Fruit fly (Drosophila melanogaster): ENCODE results near the gene eater.

Gene eater

dm6 chr3R:27092263-27092662 lies 7.2 kb downstream of the eater start:
- TF ChIP-seq ttk (optimal IDR thresholded peaks at IDR 0.05) (no peak), h (optimal IDR thresholded peaks at IDR 0.05) (no peak), psq (optimal IDR thresholded peaks at IDR 0.05) (no peak), Myc (optimal IDR thresholded peaks at IDR 0.05) (no peak), Sin3A (optimal IDR thresholded peaks at IDR 0.05) (no peak), insv (optimal IDR thresholded peaks at IDR 0.05) (no peak)

- TF ChIP-seq Sin3A (optimal IDR thresholded peaks at IDR 0.05) (no peak), ttk (optimal IDR thresholded peaks at IDR 0.05) (no peak), Myc (optimal IDR thresholded peaks at IDR 0.05) (no peak), h (optimal IDR thresholded peaks at IDR 0.05) (no peak), psq (optimal IDR thresholded peaks at IDR 0.05) (no peak), insv (optimal IDR thresholded peaks at IDR 0.05) (no peak)
These were observed 8.4 kb downstream of the eater start, which contains the start of gene Cpr97Eb for dm6 chr3R:27091106-27091505. Gene Cpr97Eb (minus strand): TSS chr3R:27091130.

dm6 chr3R:27087549-27087948 lies 11.9 kb downstream of the eater start, which contains the start of gene Cpr97Ea:
Gene Cpr97Ea (minus strand): TSS chr3R:27087778.
- TF ChIP-seq ttk (optimal IDR thresholded peaks at IDR 0.05) (no peak), psq (optimal IDR thresholded peaks at IDR 0.05) (no peak)

dm6 chr3R:27084528-27085052 lies 14.9 kb downstream of the eater start:
- TF ChIP-seq insv (optimal IDR thresholded peaks at IDR 0.05): no peak
- no peak for TF ChIP-seq Sin3A (optimal IDR thresholded peaks at IDR 0.05)
- TF ChIP-seq ttk (optimal IDR thresholded peaks at IDR 0.05): no peak
- no peak for TF ChIP-seq h (optimal IDR thresholded peaks at IDR 0.05)
- no peak for TF ChIP-seq Myc (optimal IDR thresholded peaks at IDR 0.05)
- no peak for TF ChIP-seq psq (optimal IDR thresholded peaks at IDR 0.05)

- TF ChIP-seq h (optimal IDR thresholded peaks at IDR 0.05): no peak
These were observed 16.7 kb downstream of the eater start for dm6 chr3R:27082752-27083151.

dm6 chr3R:27076618-27077017 lies 22.9 kb downstream of the eater start:
- no peak for TF ChIP-seq Myc (optimal IDR thresholded peaks at IDR 0.05)
- TF ChIP-seq h (optimal IDR thresholded peaks at IDR 0.05): no peak
- TF ChIP-seq insv (optimal IDR thresholded peaks at IDR 0.05): no peak

- no peak for TF ChIP-seq ttk (optimal IDR thresholded peaks at IDR 0.05)
- no peak for TF ChIP-seq Myc (optimal IDR thresholded peaks at IDR 0.05)
- no peak for TF ChIP-seq h (optimal IDR thresholded peaks at IDR 0.05)
- no peak for TF ChIP-seq psq (optimal IDR thresholded peaks at IDR 0.05)
- no peak for TF ChIP-seq insv (optimal IDR thresholded peaks at IDR 0.05)
- no peak for TF ChIP-seq Sin3A (optimal IDR thresholded peaks at IDR 0.05)
These were observed 23.8 kb downstream of the eater start, which contains the start of gene CG14257 for dm6 chr3R:27075694-27076093. Gene CG14257 (plus strand): TSS chr3R:27075870.

dm6 chr3R:27070906-27071498 lies 28.5 kb downstream of the eater start:
- TF ChIP-seq Myc (optimal IDR thresholded peaks at IDR 0.05) (no peak), Sin3A (optimal IDR thresholded peaks at IDR 0.05) (no peak), insv (optimal IDR thresholded peaks at IDR 0.05) (no peak)

dm6 chr3R:27069810-27070625 lies 29.5 kb downstream of the eater start, which contains the start of gene spz:
Gene spz (minus strand): TSS chr3R:27070070.
- TF ChIP-seq Sin3A (optimal IDR thresholded peaks at IDR 0.05) (no peak), Myc (optimal IDR thresholded peaks at IDR 0.05) (no peak), psq (optimal IDR thresholded peaks at IDR 0.05) (no peak), h (optimal IDR thresholded peaks at IDR 0.05) (no peak), insv (optimal IDR thresholded peaks at IDR 0.05) (no peak), ttk (optimal IDR thresholded peaks at IDR 0.05) (no peak)

- TF ChIP-seq ttk (optimal IDR thresholded peaks at IDR 0.05) (no peak), Myc (optimal IDR thresholded peaks at IDR 0.05) (no peak), insv (optimal IDR thresholded peaks at IDR 0.05) (no peak), psq (optimal IDR thresholded peaks at IDR 0.05) (no peak), Sin3A (optimal IDR thresholded peaks at IDR 0.05) (no peak), h (optimal IDR thresholded peaks at IDR 0.05) (no peak)
These were observed 30.3 kb downstream of the eater start for dm6 chr3R:27069201-27069600.

- no peak for TF ChIP-seq h (optimal IDR thresholded peaks at IDR 0.05)
These were observed 32.1 kb downstream of the eater start for dm6 chr3R:27067362-27067761.

dm6 chr3R:27065136-27065535 lies 34.3 kb downstream of the eater start, which contains the start of gene CG43935:
Gene CG43935 (plus strand): TSS chr3R:27065436.
- TF ChIP-seq psq (optimal IDR thresholded peaks at IDR 0.05) (no peak), Myc (optimal IDR thresholded peaks at IDR 0.05) (no peak), insv (optimal IDR thresholded peaks at IDR 0.05) (no peak), h (optimal IDR thresholded peaks at IDR 0.05) (no peak), Sin3A (optimal IDR thresholded peaks at IDR 0.05) (no peak), ttk (optimal IDR thresholded peaks at IDR 0.05) (no peak)

dm6 chr3R:27064099-27064498 lies 35.4 kb downstream of the eater start, which contains the start of gene Nep5:
Gene Nep5 (minus strand): TSS chr3R:27064199.
- TF ChIP-seq ttk (optimal IDR thresholded peaks at IDR 0.05) (no peak), psq (optimal IDR thresholded peaks at IDR 0.05) (no peak), Sin3A (optimal IDR thresholded peaks at IDR 0.05) (no peak), h (optimal IDR thresholded peaks at IDR 0.05) (no peak)
